Worm (Caenorhabditis elegans) whole organism, midembryonic: Measurements from ENCODE around the gene ufl-1.
A peak's percentile ranks its signal among the peaks of the same experiment; 100 is the strongest.

Experiments
- T22C8.4 ChIP-seq: fragments of 200-800 bp; sonication (Bioruptor generic); IDR thresholded peaks from 2 replicates; pipeline ENCODE4 v1.3.6; 2022; ENCODE audit warnings: missing genetic modification characterization, missing compliant biosample characterization
- cog-1 ChIP-seq: sonication (generic microtip); optimal IDR thresholded peaks from 2 replicates; lab custom pipeline; 2016; ENCODE audit warnings: missing genetic modification characterization, missing compliant biosample characterization
- flt-1 ChIP-seq: fragments of 200-800 bp; sonication (Bioruptor generic); IDR thresholded peaks from 2 replicates; pipeline ENCODE4 v1.3.6; 2022; ENCODE audit warnings: missing genetic modification characterization, missing compliant biosample characterization
- klf-2 ChIP-seq: fragments of 200-800 bp; sonication (Bioruptor generic); conservative IDR thresholded peaks from 2 replicates; pipeline ENCODE4 v1.3.6; 2022; ENCODE audit warnings: missing genetic modification reagents, missing genetic modification characterization, missing compliant biosample characterization
- med-1 ChIP-seq: sonication (generic microtip); optimal IDR thresholded peaks from 2 replicates; lab custom pipeline; 2017; ENCODE audit warnings: missing genetic modification characterization, mild to moderate bottlenecking, missing compliant biosample characterization, antibody characterized with exemption, missing genetic modification reagents; ENCODE audit not compliant: insufficient read depth
- ref-1 ChIP-seq: fragments of 200-800 bp; sonication (Bioruptor generic); conservative IDR thresholded peaks from 2 replicates; pipeline ENCODE4 v1.3.6; 2022; ENCODE audit warnings: missing genetic modification reagents, missing genetic modification characterization, missing compliant biosample characterization
- ztf-23 ChIP-seq: fragments of 200-800 bp; sonication (Bioruptor generic); IDR thresholded peaks from 2 replicates; pipeline ENCODE4 v1.3.6; 2022; ENCODE audit warnings: missing genetic modification reagents, missing genetic modification characterization, missing compliant biosample characterization

ce11 chrIV:7023004-7023403, 13.7 kb downstream of the ufl-1 start:
- no peak for TF ChIP-seq klf-2 (GFP tag; lab: Robert Waterston, UW)
- TF ChIP-seq flt-1 (GFP tag; lab: Robert Waterston, UW), result no peak
- no peak for TF ChIP-seq med-1 (GFP tag; lab: Kevin White, UChicago)
- no peak for TF ChIP-seq ref-1 (GFP tag; lab: Robert Waterston, UW)
- TF ChIP-seq T22C8.4 (GFP tag; lab: Robert Waterston, UW), result no peak
- TF ChIP-seq ztf-23 (GFP tag; lab: Robert Waterston, UW), result no peak
- peak; percentile 63 for TF ChIP-seq cog-1 (tag; lab: Kevin White, UChicago)
